Worm (Caenorhabditis elegans): ENCODE data around the gene srw-130.
A peak's percentile ranks its signal among the peaks of the same experiment; 100 is the strongest.

Gene srw-130

ce11 chrV:3579795-3580194 is 31.1 kb upstream of the srw-130 start (continued):
- TF ChIP-seq lin-15B (tag; optimal IDR thresholded peaks at IDR 0.05) (no peak), snpc-4 (tag; optimal IDR thresholded peaks at IDR 0.05) (no peak)

ce11 chrV:3579248-3579647 is 30.6 kb upstream of the srw-130 start:
- TF ChIP-seq dpl-1 (GFP tag; optimal IDR thresholded peaks at IDR 0.05) (no peak), mxl-3 (GFP tag; optimal IDR thresholded peaks at IDR 0.05) (peak; percentile 46), Y5F2A.4 (GFP tag; optimal IDR thresholded peaks at IDR 0.05) (no peak), hif-1 (tag; optimal IDR thresholded peaks at IDR 0.05) (peak in 1 of 2 experiments; percentile 98), mes-2 (tag; optimal IDR thresholded peaks at IDR 0.05; ENCODE audit: poor library complexity, severe bottlenecking) (no peak), zfp-3 (GFP tag; conservative IDR thresholded peaks at IDR 0.05) (no peak), unc-62 (GFP tag; optimal IDR thresholded peaks at IDR 0.05 in 1 of 2) (peak in 1 of 2 experiments; percentile 92), unc-62 (tag; optimal IDR thresholded peaks at IDR 0.05) (no peak), hmg-1.1 (GFP tag; IDR thresholded peaks at IDR 0.05) (0 out of 2 replicates have a peak, but pooled peaks have one; percentile 16), fkh-10 (GFP tag; optimal IDR thresholded peaks at IDR 0.05) (no peak), lin-39 (tag; optimal IDR thresholded peaks at IDR 0.05) (no peak), F37D6.2 (tag; optimal IDR thresholded peaks at IDR 0.05) (no peak), php-3 (GFP tag; IDR thresholded peaks at IDR 0.05) (no peak), aha-1 (tag) (peak; percentile 98), Y75B8A.6 (GFP tag; IDR thresholded peaks at IDR 0.05) (no peak), nhr-10 (tag; optimal IDR thresholded peaks at IDR 0.05) (no peak), dmd-8 (GFP tag; IDR thresholded peaks at IDR 0.05) (no peak), sdz-12 (GFP tag; optimal IDR thresholded peaks at IDR 0.05) (no peak), aly-2 (tag; optimal IDR thresholded peaks at IDR 0.05) (no peak), lin-29 (GFP tag; IDR thresholded peaks at IDR 0.05) (no peak), lin-1 (GFP tag; IDR thresholded peaks at IDR 0.05) (no peak)

ce11 chrV:3578813-3579212 is 30.1 kb upstream of the srw-130 start, which contains the start of gene pygl-1:
Gene pygl-1 (plus strand): TSS chrV:3579023.
- peak in 1 of 2 experiments; percentile 72 for TF ChIP-seq lsy-2 (tag; optimal IDR thresholded peaks at IDR 0.05)
- TF ChIP-seq lin-38 (GFP tag; IDR thresholded peaks at IDR 0.05) = peak; percentile 69
- TF ChIP-seq nhr-76 (tag; optimal IDR thresholded peaks at IDR 0.05) = no peak
- no peak for TF ChIP-seq daf-8 (GFP tag; IDR thresholded peaks at IDR 0.05)
- TF ChIP-seq Y48G9A.11 (GFP tag; IDR thresholded peaks at IDR 0.05) = peak; percentile 91
- peak; percentile 27; the same call in 1 of the 2 replicates for TF ChIP-seq snpc-1.2 (GFP tag; IDR thresholded peaks at IDR 0.05)
- peak; percentile 88 for TF ChIP-seq unc-130 (GFP tag; optimal IDR thresholded peaks at IDR 0.05)
- TF ChIP-seq F49E8.2 (tag; optimal IDR thresholded peaks at IDR 0.05; ENCODE audit: borderline replicate concordance) = peak; percentile 66
- 0 out of 2 replicates have a peak, but pooled peaks have one; percentile 10 for TF ChIP-seq madf-9 (GFP tag; conservative IDR thresholded peaks at IDR 0.05)
- TF ChIP-seq daf-16 (GFP tag; optimal IDR thresholded peaks at IDR 0.05) = no peak
- peak; percentile 28 for TF ChIP-seq daf-16 (tag; optimal IDR thresholded peaks at IDR 0.05)

ce11 chrV:3575759-3576158 is 27.1 kb upstream of the srw-130 start, which contains the start of gene grl-27:
Gene grl-27 (minus strand): TSS chrV:3575859.
- TF ChIP-seq dmd-6 (GFP tag; IDR thresholded peaks at IDR 0.05) = no peak
- TF ChIP-seq php-3 (GFP tag; IDR thresholded peaks at IDR 0.05) = no peak
- TF ChIP-seq mdt-29 (GFP tag; IDR thresholded peaks at IDR 0.05) = no peak
- TF ChIP-seq nhr-77 (tag; optimal IDR thresholded peaks at IDR 0.05) = no peak
- no peak for TF ChIP-seq lim-7 (GFP tag; IDR thresholded peaks at IDR 0.05)
- TF ChIP-seq daf-19 (GFP tag; conservative IDR thresholded peaks at IDR 0.05) = no peak
- TF ChIP-seq skn-1 (tag; optimal IDR thresholded peaks at IDR 0.05) = no peak
- TF ChIP-seq snpc-1.2 (GFP tag; IDR thresholded peaks at IDR 0.05) = no peak
- TF ChIP-seq unc-62 (GFP tag; optimal IDR thresholded peaks at IDR 0.05 in 1 of 2) = no peak
- TF ChIP-seq unc-62 (tag; optimal IDR thresholded peaks at IDR 0.05) = no peak
- no peak for TF ChIP-seq rbr-2 (tag; optimal IDR thresholded peaks at IDR 0.05)
- TF ChIP-seq dmd-9 (GFP tag; IDR thresholded peaks at IDR 0.05) = no peak
- no peak for TF ChIP-seq nhr-102 (tag; optimal IDR thresholded peaks at IDR 0.05)
- TF ChIP-seq F26F4.8 (GFP tag; conservative IDR thresholded peaks at IDR 0.05) = no peak
- TF ChIP-seq lin-39 (tag; optimal IDR thresholded peaks at IDR 0.05) = no peak

All from whole organism, L4 larva.